Fruit fly (Drosophila melanogaster): ENCODE results near the gene CG9948.

CG9948 gene

dm6 chr3L:6998692-6999091, 42.9 kb downstream of the CG9948 start, which contains the start of gene Mp:
TSS of gene Mp (plus strand) at chr3L:6998843.
- TF ChIP-seq CTCF (optimal IDR thresholded peaks at IDR 0.05) = no peak
- no peak for TF ChIP-seq CG8478 (optimal IDR thresholded peaks at IDR 0.05)

dm6 chr3L:6999993-7000392, 44.2 kb downstream of the CG9948 start:
- TF ChIP-seq CG8478 (optimal IDR thresholded peaks at IDR 0.05) (no peak), CTCF (optimal IDR thresholded peaks at IDR 0.05) (no peak)

dm6 chr3L:7001855-7002254, 46.1 kb downstream of the CG9948 start:
- TF ChIP-seq CG8478 (optimal IDR thresholded peaks at IDR 0.05) = no peak
- no peak for TF ChIP-seq CTCF (optimal IDR thresholded peaks at IDR 0.05)

- no peak for TF ChIP-seq CG8478 (optimal IDR thresholded peaks at IDR 0.05)
- no peak for TF ChIP-seq CTCF (optimal IDR thresholded peaks at IDR 0.05)
These were observed 46.6 kb downstream of the CG9948 start for dm6 chr3L:7002355-7002754.

dm6 chr3L:7003132-7003531, 47.3 kb downstream of the CG9948 start:
- no peak for TF ChIP-seq CTCF (optimal IDR thresholded peaks at IDR 0.05)
- TF ChIP-seq CG8478 (optimal IDR thresholded peaks at IDR 0.05) = no peak

dm6 chr3L:7006421-7006820, 50.6 kb downstream of the CG9948 start:
- TF ChIP-seq CTCF (optimal IDR thresholded peaks at IDR 0.05) = no peak
- no peak for TF ChIP-seq CG8478 (optimal IDR thresholded peaks at IDR 0.05)

All from S2 (cell line).